Worm (Caenorhabditis elegans): ENCODE measurements around the gene clec-156.

ce11 chrIII:4881955-4882354 lies 39.9 kb upstream of the clec-156 start:
- TF ChIP-seq ztf-11 (tag; optimal IDR thresholded peaks at IDR 0.05) (no peak), lsy-2 (tag; optimal IDR thresholded peaks at IDR 0.05) (no peak), gmeb-1 (tag; optimal IDR thresholded peaks at IDR 0.05) (no peak), ama-1 (optimal IDR thresholded peaks at IDR 0.05) (no peak), lin-39 (tag; optimal IDR thresholded peaks at IDR 0.05) (no peak), mdl-1 (tag; optimal IDR thresholded peaks at IDR 0.05) (no peak), R02D3.7 (tag; optimal IDR thresholded peaks at IDR 0.05) (no peak), skn-1 (tag; optimal IDR thresholded peaks at IDR 0.05) (no peak), crh-2 (tag; optimal IDR thresholded peaks at IDR 0.05) (no peak), zag-1 (tag; optimal IDR thresholded peaks at IDR 0.05) (no peak), aly-2 (tag; optimal IDR thresholded peaks at IDR 0.05) (no peak)
